Fruit fly (Drosophila melanogaster) whole organism, pupa: ENCODE results near the gene CG15743.
A peak's percentile ranks its signal among the peaks of the same experiment; 100 is the strongest.

Experiments
- CG4496 ChIP-seq: fragments of 200-800 bp; sonication (Bioruptor generic); IDR thresholded peaks from 3 replicates; pipeline ENCODE4 v1.3.6; 2022; ENCODE audit warnings: missing biosample characterization, missing genetic modification characterization
- Ets98B ChIP-seq: fragments of 200-800 bp; sonication (Bioruptor generic); IDR thresholded peaks from 2 replicates; pipeline ENCODE4 v1.3.6; 2022; ENCODE audit warnings: missing biosample characterization, missing genetic modification characterization
- Pif1A ChIP-seq: fragments of 200-800 bp; sonication (Bioruptor generic); optimal IDR thresholded peaks from 3 replicates; lab custom pipeline; 2016; ENCODE audit warnings: missing biosample characterization, missing genetic modification characterization
- Snoo ChIP-seq: fragments of 200-800 bp; sonication (Bioruptor generic); optimal IDR thresholded peaks from 3 replicates; lab custom pipeline; 2017; ENCODE audit warnings: missing biosample characterization, mild to moderate bottlenecking, missing genetic modification characterization, inconsistent platforms

CG15743 gene

DNA sequence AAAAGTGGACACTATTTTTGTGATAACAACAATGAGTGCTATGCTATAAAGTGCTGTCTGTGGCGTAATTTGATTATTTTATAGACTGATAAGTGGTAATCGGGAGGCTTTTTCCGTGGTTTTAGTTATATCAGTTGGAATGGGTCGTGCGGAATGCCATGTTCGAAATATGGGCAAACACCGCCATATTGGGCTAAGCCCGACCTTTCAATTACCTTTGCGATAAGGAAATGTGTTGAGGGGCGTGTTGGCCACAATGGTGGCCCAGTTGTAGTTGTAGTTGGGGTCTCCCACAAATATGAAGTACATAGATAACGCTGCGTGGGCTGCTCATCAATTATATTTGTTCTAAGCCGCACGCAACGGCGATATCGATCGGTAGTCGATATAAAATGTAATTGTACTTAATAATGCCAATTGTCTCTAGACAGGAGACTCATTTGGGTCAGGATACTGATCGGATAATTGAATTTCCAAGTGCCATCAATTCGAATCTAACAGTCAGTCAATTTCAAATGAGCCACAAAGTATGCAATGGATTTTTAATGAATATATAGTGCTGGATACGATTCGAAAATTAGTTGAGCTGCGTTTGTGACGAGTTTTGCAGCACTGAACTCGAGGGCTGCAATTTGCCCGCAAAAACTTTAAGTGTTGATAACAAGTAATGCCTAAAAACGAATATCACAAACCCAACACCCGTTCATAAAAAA is 49.1 kb downstream of the CG15743 start:
- peak; percentile 42; the same call in 1 of the 3 replicates for TF ChIP-seq CG4496
- no peak for TF ChIP-seq Pif1A (GFP tag; lab: Kevin White, UChicago)
- no peak for TF ChIP-seq Ets98B (GFP tag; lab: Robert Waterston, UW)
- TF ChIP-seq Snoo (tag; lab: Kevin White, UChicago) = no peak
